Fruit fly (Drosophila melanogaster) whole organism, embryonic: ENCODE data around the gene Ctr1A.

Experiments used
- Atf6 ChIP-seq: fragments of 200-800 bp; sonication (Bioruptor generic); IDR thresholded peaks from 2 replicates; pipeline ENCODE4 v1.3.6; 2022; ENCODE audit warnings: missing biosample characterization, missing genetic modification characterization
- B-H1 ChIP-seq: fragments of 200-800 bp; sonication (Bioruptor generic); IDR thresholded peaks from 3 replicates; pipeline ENCODE4 v1.3.6; 2022; ENCODE audit warnings: missing biosample characterization, missing genetic modification characterization
- CG10147 ChIP-seq: fragments of 200-800 bp; sonication (Bioruptor generic); optimal IDR thresholded peaks from 2 replicates; lab custom pipeline; 2019; ENCODE audit warnings: missing biosample characterization, mild to moderate bottlenecking, missing genetic modification characterization, moderate library complexity
- CG10979 ChIP-seq: fragments of 200-800 bp; sonication (Bioruptor generic); optimal IDR thresholded peaks from 2 replicates; lab custom pipeline; 2018; ENCODE audit warnings: missing biosample characterization, mild to moderate bottlenecking, missing genetic modification characterization, moderate library complexity
- CG13287 ChIP-seq: fragments of 200-800 bp; sonication (Bioruptor generic); IDR thresholded peaks from 2 replicates; pipeline ENCODE4 v1.3.6; 2022; ENCODE audit warnings: missing biosample characterization, missing genetic modification characterization; ENCODE audit not compliant: partially characterized antibody
- CG13296 ChIP-seq: fragments of 200-800 bp; sonication (Bioruptor generic); optimal IDR thresholded peaks from 3 replicates; lab custom pipeline; 2018; ENCODE audit warnings: missing biosample characterization, mild to moderate bottlenecking, missing genetic modification characterization
- CG15011 ChIP-seq: fragments of 200-800 bp; sonication (Bioruptor generic); optimal IDR thresholded peaks from 3 replicates; lab custom pipeline; 2018; ENCODE audit warnings: missing biosample characterization, mild to moderate bottlenecking, missing genetic modification characterization
- CG17359 ChIP-seq: fragments of 200-800 bp; sonication (Bioruptor generic); optimal IDR thresholded peaks from 3 replicates; lab custom pipeline; 2018; ENCODE audit warnings: missing biosample characterization, mild to moderate bottlenecking, missing genetic modification characterization, moderate library complexity
- CG2202 ChIP-seq: fragments of 200-800 bp; sonication (Bioruptor generic); optimal IDR thresholded peaks from 2 replicates; lab custom pipeline; 2018; ENCODE audit warnings: missing biosample characterization, mild to moderate bottlenecking, missing genetic modification characterization
- CG3281 ChIP-seq: fragments of 200-800 bp; sonication (Bioruptor generic); optimal IDR thresholded peaks from 3 replicates; lab custom pipeline; 2017; ENCODE audit warnings: missing biosample characterization, mild to moderate bottlenecking, missing genetic modification characterization
- CG3838 ChIP-seq: fragments of 200-800 bp; sonication (Bioruptor generic); optimal IDR thresholded peaks from 3 replicates; lab custom pipeline; 2016; ENCODE audit warnings: missing biosample characterization, missing genetic modification characterization
- CG4730 ChIP-seq: fragments of 200-800 bp; sonication (Bioruptor generic); IDR thresholded peaks from 2 replicates; pipeline ENCODE4 v1.3.6; 2022; ENCODE audit warnings: missing biosample characterization, missing genetic modification characterization
- CG5953 ChIP-seq: fragments of 200-800 bp; sonication (Bioruptor generic); IDR thresholded peaks from 2 replicates; pipeline ENCODE4 v1.3.6; 2022; ENCODE audit warnings: missing biosample characterization, missing genetic modification characterization
- CG6791 ChIP-seq: fragments of 200-800 bp; sonication (Bioruptor generic); IDR thresholded peaks from 3 replicates; pipeline ENCODE4 v1.3.6; 2022; ENCODE audit warnings: missing biosample characterization, missing genetic modification characterization; ENCODE audit not compliant: partially characterized antibody
- CG7928 ChIP-seq: fragments of 200-800 bp; sonication (Bioruptor generic); optimal IDR thresholded peaks from 2 replicates; lab custom pipeline; 2017; ENCODE audit warnings: missing biosample characterization, mild to moderate bottlenecking, missing genetic modification characterization
- CHES-1-like ChIP-seq: fragments of 200-800 bp; sonication (Bioruptor generic); optimal IDR thresholded peaks from 2 replicates; lab custom pipeline; 2016; ENCODE audit warnings: missing biosample characterization, missing genetic modification characterization
- Elba2 ChIP-seq: fragments of 200-800 bp; sonication (Bioruptor generic); optimal IDR thresholded peaks from 3 replicates; lab custom pipeline; 2016; ENCODE audit warnings: missing biosample characterization, missing genetic modification characterization
- Ets97D ChIP-seq: fragments of 200-800 bp; sonication (Bioruptor generic); optimal IDR thresholded peaks from 3 replicates; lab custom pipeline; 2016; ENCODE audit warnings: missing biosample characterization, missing genetic modification characterization
- Fer1 ChIP-seq: fragments of 200-800 bp; sonication (Bioruptor generic); optimal IDR thresholded peaks from 2 replicates; lab custom pipeline; 2017; ENCODE audit warnings: missing biosample characterization, mild to moderate bottlenecking, missing genetic modification characterization
- Hey ChIP-seq: fragments of 200-800 bp; sonication (Bioruptor generic); optimal IDR thresholded peaks from 3 replicates; lab custom pipeline; 2018; ENCODE audit warnings: missing biosample characterization, mild to moderate bottlenecking, missing genetic modification characterization
- Meics ChIP-seq: fragments of 200-800 bp; sonication (Bioruptor generic); optimal IDR thresholded peaks from 2 replicates; lab custom pipeline; 2017; ENCODE audit warnings: missing biosample characterization, mild to moderate bottlenecking, missing genetic modification characterization
- Sin3A ChIP-seq: fragments of >200 bp; optimal IDR thresholded peaks from 2 replicates; lab custom pipeline; 2018
- Sox100B ChIP-seq: fragments of 200-800 bp; sonication (Bioruptor generic); optimal IDR thresholded peaks from 3 replicates; lab custom pipeline; 2018; ENCODE audit warnings: missing biosample characterization, mild to moderate bottlenecking, missing genetic modification characterization
- Tbp ChIP-seq: fragments of >200 bp; optimal IDR thresholded peaks from 2 replicates; lab custom pipeline; 2018; ENCODE audit warnings: missing biosample characterization, missing genetic modification characterization
- ac ChIP-seq: fragments of 200-800 bp; sonication (Bioruptor generic); optimal IDR thresholded peaks from 3 replicates; lab custom pipeline; 2017; ENCODE audit warnings: missing biosample characterization, mild to moderate bottlenecking, missing genetic modification characterization
- ato ChIP-seq: fragments of 200-800 bp; sonication (Bioruptor generic); IDR thresholded peaks from 2 replicates; pipeline ENCODE4 v1.3.6; 2022; ENCODE audit warnings: missing biosample characterization, missing genetic modification characterization; ENCODE audit not compliant: partially characterized antibody
- corto ChIP-seq: fragments of 200-800 bp; sonication (Bioruptor generic); optimal IDR thresholded peaks from 2 replicates; lab custom pipeline; 2016; ENCODE audit warnings: missing biosample characterization, mild to moderate bottlenecking, missing genetic modification characterization, moderate library complexity
- da ChIP-seq: fragments of 200-800 bp; sonication (Bioruptor generic); optimal IDR thresholded peaks from 2 replicates; lab custom pipeline; 2016; ENCODE audit warnings: missing biosample characterization, missing genetic modification characterization
- dan ChIP-seq: fragments of 200-800 bp; sonication (Bioruptor generic); IDR thresholded peaks from 2 replicates; pipeline ENCODE4 v1.3.6; 2022; ENCODE audit warnings: missing biosample characterization, missing genetic modification characterization
- disco-r ChIP-seq: fragments of 200-800 bp; sonication (Bioruptor generic); optimal IDR thresholded peaks from 2 replicates; lab custom pipeline; 2016; ENCODE audit warnings: missing biosample characterization, missing genetic modification characterization
- dysf ChIP-seq: fragments of 200-800 bp; sonication (Bioruptor generic); IDR thresholded peaks from 3 replicates; pipeline ENCODE4 v1.3.6; 2022; ENCODE audit warnings: missing biosample characterization, missing genetic modification characterization
- fd96Cb ChIP-seq: fragments of 200-800 bp; sonication (Bioruptor generic); optimal IDR thresholded peaks from 2 replicates; lab custom pipeline; 2018; ENCODE audit warnings: missing biosample characterization, mild to moderate bottlenecking, missing genetic modification characterization, moderate library complexity
- gro ChIP-seq: fragments of 200-800 bp; sonication (Bioruptor generic); optimal IDR thresholded peaks from 2 replicates; lab custom pipeline; 2016; ENCODE audit warnings: missing biosample characterization, missing genetic modification characterization
- h ChIP-seq: fragments of >200 bp; optimal IDR thresholded peaks from 2 replicates; lab custom pipeline; 2017
- jigr1 ChIP-seq: fragments of 200-800 bp; sonication (Bioruptor generic); IDR thresholded peaks from 3 replicates; pipeline ENCODE4 v1.3.6; 2022; ENCODE audit warnings: missing biosample characterization, missing genetic modification characterization
- jumu ChIP-seq: fragments of 200-800 bp; sonication (Bioruptor generic); optimal IDR thresholded peaks from 3 replicates; lab custom pipeline; 2016; ENCODE audit warnings: missing biosample characterization, missing genetic modification characterization
- lola ChIP-seq, 3 experiments: fragments of >200 bp in 2 of 3; fragments of 200-800 bp in 1 of 3; sonication (Bioruptor generic) in 1 of 3; optimal IDR thresholded peaks; 2 replicates each; lab custom pipeline; 2017 to 2019; ENCODE audit warnings: missing biosample characterization in 3 of 3, missing genetic modification characterization in 3 of 3, mild to moderate bottlenecking in 1 of 3, moderate library complexity in 1 of 3
- luna ChIP-seq: fragments of 200-800 bp; sonication (Bioruptor generic); optimal IDR thresholded peaks from 2 replicates; lab custom pipeline; 2016; ENCODE audit warnings: missing biosample characterization, missing genetic modification characterization
- mld ChIP-seq: fragments of 200-800 bp; sonication (Bioruptor generic); IDR thresholded peaks from 3 replicates; pipeline ENCODE4 v1.3.6; 2022; ENCODE audit warnings: missing biosample characterization, missing genetic modification characterization; ENCODE audit not compliant: partially characterized antibody
- nerfin-2 ChIP-seq: fragments of 200-800 bp; sonication (Bioruptor generic); IDR thresholded peaks from 2 replicates; pipeline ENCODE4 v1.3.6; 2022; ENCODE audit warnings: missing biosample characterization, missing genetic modification characterization; ENCODE audit not compliant: partially characterized antibody
- otp ChIP-seq: fragments of 200-800 bp; sonication (Bioruptor generic); IDR thresholded peaks from 3 replicates; pipeline ENCODE4, ENCODE4 v1.3.6; 2022; ENCODE audit warnings: missing biosample characterization, missing genetic modification characterization
- p53 ChIP-seq: fragments of 200-800 bp; sonication (Bioruptor generic); optimal IDR thresholded peaks from 2 replicates; lab custom pipeline; 2016; ENCODE audit warnings: missing biosample characterization, missing genetic modification characterization
- pzg ChIP-seq: fragments of 200-800 bp; sonication (Bioruptor generic); optimal IDR thresholded peaks from 3 replicates; lab custom pipeline; 2018; ENCODE audit warnings: missing biosample characterization, mild to moderate bottlenecking, missing genetic modification characterization, moderate library complexity
- slou ChIP-seq: fragments of 200-800 bp; sonication (Bioruptor generic); optimal IDR thresholded peaks from 3 replicates; lab custom pipeline; 2016; ENCODE audit warnings: missing biosample characterization, missing genetic modification characterization
- slp2 ChIP-seq: fragments of 200-800 bp; sonication (Bioruptor generic); optimal IDR thresholded peaks from 2 replicates; lab custom pipeline; 2016; ENCODE audit warnings: missing biosample characterization, missing genetic modification characterization
- stwl ChIP-seq: fragments of 200-800 bp; sonication (Bioruptor generic); optimal IDR thresholded peaks from 3 replicates; lab custom pipeline; 2018; ENCODE audit warnings: missing biosample characterization, mild to moderate bottlenecking, missing genetic modification characterization, moderate library complexity
- tap ChIP-seq: fragments of 200-800 bp; optimal IDR thresholded peaks from 3 replicates; lab custom pipeline; 2019; ENCODE audit warnings: missing biosample characterization, mild to moderate bottlenecking, missing genetic modification characterization, moderate library complexity
- trem ChIP-seq: fragments of 200-800 bp; optimal IDR thresholded peaks from 3 replicates; lab custom pipeline; 2019; ENCODE audit warnings: missing biosample characterization, mild to moderate bottlenecking, missing genetic modification characterization, moderate library complexity
- zen2 ChIP-seq: fragments of 200-800 bp; sonication (Bioruptor generic); IDR thresholded peaks from 3 replicates; pipeline ENCODE4 v1.3.6; 2022; ENCODE audit warnings: missing biosample characterization, missing genetic modification characterization; ENCODE audit not compliant: partially characterized antibody
- zfh2 ChIP-seq: fragments of 200-800 bp; sonication (Bioruptor generic); optimal IDR thresholded peaks from 2 replicates; lab custom pipeline; 2016; ENCODE audit warnings: missing biosample characterization, missing genetic modification characterization

Gene Ctr1A

DNA sequence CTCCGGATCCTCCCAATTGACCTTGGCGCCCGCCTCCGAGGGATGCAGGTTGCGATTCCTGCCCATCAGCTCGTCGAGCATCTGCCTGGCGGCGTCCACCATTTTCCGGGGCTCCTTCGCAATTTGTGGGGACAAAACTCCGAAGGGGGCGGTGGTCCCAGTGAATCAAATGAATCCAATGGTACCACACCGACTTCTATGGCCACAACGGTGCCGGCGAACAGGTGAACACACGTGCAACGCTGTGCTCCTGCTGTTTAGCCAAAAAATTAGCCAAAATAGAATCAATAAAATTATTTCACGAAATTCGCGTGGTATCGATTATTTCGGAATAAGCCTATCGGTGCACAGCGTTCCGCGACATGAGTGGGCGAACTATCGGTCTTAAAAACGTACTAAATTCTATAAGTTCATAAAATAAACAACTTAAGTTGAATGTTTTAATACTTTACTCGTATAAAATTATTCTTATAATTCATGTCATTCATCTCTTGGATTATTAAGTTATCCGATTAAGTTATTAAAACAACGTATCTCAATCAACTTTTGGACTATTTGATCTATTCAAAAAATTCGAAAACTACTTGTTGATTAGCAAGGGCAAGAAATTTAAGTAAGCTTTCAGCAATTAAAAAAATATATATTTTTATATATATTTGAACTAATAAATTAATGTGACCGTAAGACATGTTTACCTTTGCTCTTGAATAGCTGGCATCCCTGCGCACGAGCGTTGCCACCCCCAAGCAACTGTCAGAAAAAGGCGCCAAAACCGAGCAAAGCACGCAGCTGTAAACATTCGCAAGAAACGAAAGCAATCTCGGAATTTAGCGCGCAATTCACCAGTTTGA lies 12.4 kb downstream of the Ctr1A start, which contains the start of the genes CG3198 and Mcm6 (continued):
- TF ChIP-seq CG5953 (GFP tag; lab: Robert Waterston, UW) (no peak), CG15011 (no peak), nerfin-2 (no peak; the same call in 1 of the 2 replicates), mld (GFP tag; lab: Robert Waterston, UW) (no peak), zfh2 (GFP tag; lab: Kevin White, UChicago) (no peak), CG13287 (GFP tag; lab: Robert Waterston, UW) (peak; percentile 80), da (no peak), fd96Cb (tag; lab: Kevin White, UChicago) (no peak), dysf (GFP tag; lab: Robert Waterston, UW) (no peak), CG3838 (no peak), pzg (peak; percentile 48), dan (no peak), CG10979 (tag; lab: Kevin White, UChicago) (no peak), CG10147 (GFP tag; lab: Kevin White, UChicago) (no peak), CG7928 (GFP tag; lab: Kevin White, UChicago) (no peak), Tbp (no peak), CG13296 (GFP tag; lab: Kevin White, UChicago) (no peak), otp (GFP tag; lab: Robert Waterston, UW) (no peak), CG6791 (GFP tag; lab: Robert Waterston, UW) (peak; percentile 61; the same call in 2 of the 3 replicates), trem (tag; lab: Kevin White, UChicago) (peak; percentile 29), zen2 (GFP tag; lab: Robert Waterston, UW) (peak; percentile 48; the same call in 1 of the 3 replicates), CHES-1-like (GFP tag; lab: Kevin White, UChicago) (no peak), jumu (no peak), slp2 (GFP tag; lab: Kevin White, UChicago) (no peak), slou (no peak), jigr1 (GFP tag; lab: Robert Waterston, UW) (no peak), CG3281 (GFP tag; lab: Kevin White, UChicago) (no peak), ato (GFP tag; lab: Robert Waterston, UW) (peak; percentile 44; the same call in 1 of the 2 replicates), tap (tag; lab: Kevin White, UChicago) (no peak), h (lab: Kevin White, UChicago) (no peak), Atf6 (GFP tag; lab: Robert Waterston, UW) (no peak), CG2202 (tag; lab: Kevin White, UChicago) (no peak), Hey (no peak), lola (GFP tag; optimal IDR thresholded peaks at IDR 0.05; lab: Kevin White, UChicago) (no peak), Elba2 (GFP tag; lab: Kevin White, UChicago) (no peak), Fer1 (GFP tag; lab: Kevin White, UChicago) (no peak), ac (GFP tag; lab: Kevin White, UChicago) (no peak), corto (GFP tag; lab: Kevin White, UChicago) (no peak), Sin3A (lab: Kevin White, UChicago) (no peak), disco-r (GFP tag; lab: Kevin White, UChicago) (no peak), CG4730 (GFP tag; lab: Robert Waterston, UW) (no peak), Sox100B (GFP tag; lab: Kevin White, UChicago) (no peak), Meics (GFP tag; lab: Kevin White, UChicago) (no peak), stwl (tag; lab: Kevin White, UChicago) (peak; percentile 37), p53 (GFP tag; lab: Kevin White, UChicago) (no peak), gro (GFP tag; lab: Kevin White, UChicago) (no peak), Ets97D (GFP tag; lab: Kevin White, UChicago) (peak; percentile 51), luna (no peak), CG17359 (tag; lab: Kevin White, UChicago) (no peak), B-H1 (GFP tag; lab: Robert Waterston, UW) (no peak)
